Worm (Caenorhabditis elegans) whole organism, late embryonic: ENCODE results near the gene eat-20.

Source experiments
- C38D4.7 ChIP-seq: fragments of 200-800 bp; sonication (Bioruptor generic); optimal IDR thresholded peaks from 2 replicates; lab custom pipeline; 2018; ENCODE audit warnings: mild to moderate bottlenecking, missing genetic modification characterization, moderate library complexity, missing compliant biosample characterization
- F13H6.1 ChIP-seq: sonication (generic microtip); optimal IDR thresholded peaks from 2 replicates; lab custom pipeline; 2016; ENCODE audit warnings: missing genetic modification characterization, missing compliant biosample characterization
- K02D7.2 ChIP-seq: sonication (generic microtip); optimal IDR thresholded peaks from 2 replicates; lab custom pipeline; 2017; ENCODE audit warnings: mild to moderate bottlenecking, missing genetic modification characterization, missing compliant biosample characterization
- Y22D7AL.16 ChIP-seq: sonication (generic microtip); optimal IDR thresholded peaks from 2 replicates; lab custom pipeline; 2016; ENCODE audit warnings: missing genetic modification characterization, missing compliant biosample characterization
- ama-1 ChIP-seq: fragments of 150-350 bp; optimal IDR thresholded peaks from 2 replicates; lab custom pipeline; 2014
- ceh-14 ChIP-seq: sonication (generic microtip); optimal IDR thresholded peaks from 2 replicates; lab custom pipeline; 2016; ENCODE audit warnings: missing genotype, missing genetic modification characterization, missing compliant biosample characterization
- ceh-18 ChIP-seq: sonication (generic microtip); optimal IDR thresholded peaks from 2 replicates; lab custom pipeline; 2016; ENCODE audit warnings: missing genetic modification characterization, missing compliant biosample characterization
- ceh-19 ChIP-seq: fragments of 200-800 bp; sonication (Bioruptor generic); optimal IDR thresholded peaks from 2 replicates; lab custom pipeline; 2018; ENCODE audit warnings: mild to moderate bottlenecking, missing genetic modification characterization, missing compliant biosample characterization
- ceh-24 ChIP-seq: sonication (generic microtip); optimal IDR thresholded peaks from 2 replicates; lab custom pipeline; 2016; ENCODE audit warnings: mild to moderate bottlenecking, missing genetic modification characterization, missing compliant biosample characterization
- ceh-31 ChIP-seq: sonication (generic microtip); optimal IDR thresholded peaks from 2 replicates; lab custom pipeline; 2016; ENCODE audit warnings: missing genetic modification characterization, missing compliant biosample characterization
- ceh-34 ChIP-seq: sonication (generic microtip); optimal IDR thresholded peaks from 2 replicates; lab custom pipeline; 2016; ENCODE audit warnings: mild to moderate bottlenecking, missing genetic modification characterization, missing compliant biosample characterization
- ceh-48 ChIP-seq: sonication (generic microtip); optimal IDR thresholded peaks from 2 replicates; lab custom pipeline; 2016; ENCODE audit warnings: missing genetic modification characterization, inconsistent platforms, missing compliant biosample characterization
- ceh-6 ChIP-seq: fragments of 200-800 bp; sonication (Bioruptor generic); optimal IDR thresholded peaks from 2 replicates; lab custom pipeline; 2018; ENCODE audit warnings: mild to moderate bottlenecking, missing genetic modification characterization, missing compliant biosample characterization
- che-1 ChIP-seq: sonication (generic microtip); optimal IDR thresholded peaks from 2 replicates; lab custom pipeline; 2016; ENCODE audit warnings: mild to moderate bottlenecking, missing genetic modification characterization, missing compliant biosample characterization
- elt-2 ChIP-seq: sonication (generic microtip); optimal IDR thresholded peaks from 2 replicates; lab custom pipeline; 2016; ENCODE audit warnings: missing genetic modification reagents, missing genetic modification characterization, missing compliant biosample characterization
- fax-1 ChIP-seq: sonication (generic microtip); optimal IDR thresholded peaks from 2 replicates; lab custom pipeline; 2016; ENCODE audit warnings: missing genotype, missing genetic modification characterization, missing compliant biosample characterization
- fkh-10 ChIP-seq: fragments of 150-350 bp; optimal IDR thresholded peaks from 2 replicates; lab custom pipeline; 2014; ENCODE audit warnings: missing biosample characterization, missing genetic modification reagents, missing genetic modification characterization
- hlh-15 ChIP-seq: sonication (generic microtip); optimal IDR thresholded peaks from 2 replicates; lab custom pipeline; 2016; ENCODE audit warnings: missing genetic modification characterization, missing compliant biosample characterization
- hlh-30 ChIP-seq: sonication (generic microtip); optimal IDR thresholded peaks from 2 replicates; lab custom pipeline; 2017; ENCODE audit warnings: antibody characterized with exemption, missing genetic modification characterization, missing compliant biosample characterization; ENCODE audit not compliant: insufficient read depth
- lim-6 ChIP-seq: sonication (generic microtip); optimal IDR thresholded peaks from 2 replicates; lab custom pipeline; 2016; ENCODE audit warnings: missing genetic modification characterization, missing compliant biosample characterization
- nhr-232 ChIP-seq: sonication (generic microtip); optimal IDR thresholded peaks from 2 replicates; lab custom pipeline; 2016; ENCODE audit warnings: missing genetic modification characterization, missing compliant biosample characterization
- npax-4 ChIP-seq: sonication (generic microtip); optimal IDR thresholded peaks from 2 replicates; lab custom pipeline; 2016; ENCODE audit warnings: missing genetic modification characterization, missing compliant biosample characterization
- pag-3 ChIP-seq: sonication (generic microtip); optimal IDR thresholded peaks from 2 replicates; lab custom pipeline; 2016; ENCODE audit warnings: missing compliant biosample characterization, missing genetic modification characterization, borderline replicate concordance
- pax-1 ChIP-seq: fragments of 150-350 bp; optimal IDR thresholded peaks from 2 replicates; lab custom pipeline; 2014; ENCODE audit warnings: missing biosample characterization, missing genetic modification characterization
- pros-1 ChIP-seq: fragments of 150-350 bp; optimal IDR thresholded peaks from 2 replicates; lab custom pipeline; 2014; ENCODE audit warnings: missing biosample characterization, missing genetic modification reagents, missing genetic modification characterization
- rnt-1 ChIP-seq: sonication (generic microtip); optimal IDR thresholded peaks from 2 replicates; lab custom pipeline; 2016; ENCODE audit warnings: missing genetic modification characterization, missing compliant biosample characterization
- sox-4 ChIP-seq: sonication (generic microtip); optimal IDR thresholded peaks from 2 replicates; lab custom pipeline; 2017; ENCODE audit warnings: mild to moderate bottlenecking, missing genetic modification characterization, inconsistent platforms, missing compliant biosample characterization
- tbx-2 ChIP-seq: sonication (generic microtip); optimal IDR thresholded peaks from 2 replicates; lab custom pipeline; 2016; ENCODE audit warnings: missing genetic modification characterization, missing compliant biosample characterization
- ttx-3 ChIP-seq: sonication (generic microtip); optimal IDR thresholded peaks from 2 replicates; lab custom pipeline; 2016; ENCODE audit warnings: missing genetic modification reagents, missing genetic modification characterization, missing compliant biosample characterization
- unc-3 ChIP-seq, 2 experiments: fragments of 200-800 bp in 1 of 2; sonication (Bioruptor generic) in 1 of 2; sonication (generic microtip) in 1 of 2; conservative IDR thresholded peaks in 1 of 2; optimal IDR thresholded peaks in 1 of 2; 2 replicates each; pipeline versions ENCODE4 v1.3.6 to Lab custom; 2016 to 2022; ENCODE audit warnings: missing compliant biosample characterization in 2 of 2, missing genetic modification characterization in 2 of 2, missing genetic modification reagents in 1 of 2
- unc-42 ChIP-seq: sonication (generic microtip); optimal IDR thresholded peaks from 2 replicates; lab custom pipeline; 2016; ENCODE audit warnings: missing genotype, missing genetic modification characterization, missing compliant biosample characterization
- unc-55 ChIP-seq: sonication (generic microtip); optimal IDR thresholded peaks from 2 replicates; lab custom pipeline; 2017; ENCODE audit warnings: missing biosample characterization, missing genetic modification reagents, missing genetic modification characterization

The eat-20 gene

DNA sequence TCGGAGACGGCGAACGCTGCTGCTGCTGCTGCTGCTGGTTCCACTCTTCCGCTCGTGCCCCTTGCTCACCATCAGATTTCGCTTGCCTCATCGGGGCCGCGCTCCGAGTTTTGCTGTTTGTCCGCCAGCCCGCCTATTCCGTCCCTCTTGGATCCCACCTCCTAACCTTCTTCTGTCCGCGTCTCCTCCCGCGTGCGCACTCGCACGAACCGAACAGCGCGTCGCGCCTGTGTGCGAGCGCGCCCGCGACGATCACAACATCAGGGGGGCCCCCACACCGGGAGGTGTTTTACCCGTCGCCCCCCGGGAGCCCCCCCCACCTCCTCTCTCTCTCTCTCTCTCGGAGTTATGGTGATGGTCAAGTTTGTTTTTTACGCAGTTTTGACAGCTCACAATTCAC, 6.0 kb downstream of the eat-20 start:
- no peak for TF ChIP-seq K02D7.2 (tag; lab: Kevin White, UChicago)
- peak; percentile 19 for TF ChIP-seq sox-4 (tag; lab: Kevin White, UChicago)

ce11 chrX:15528472-15528871, 18.7 kb downstream of the eat-20 start:
- TF ChIP-seq hlh-15 (tag; lab: Kevin White, UChicago) (no peak), pros-1 (no peak), rnt-1 (tag; lab: Kevin White, UChicago) (no peak), nhr-232 (tag; lab: Kevin White, UChicago) (no peak), che-1 (tag; lab: Kevin White, UChicago) (no peak), fkh-10 (no peak), pax-1 (tag; lab: Kevin White, UChicago) (no peak), F13H6.1 (tag; lab: Kevin White, UChicago) (no peak), ceh-48 (tag; lab: Kevin White, UChicago) (no peak)

DNA sequence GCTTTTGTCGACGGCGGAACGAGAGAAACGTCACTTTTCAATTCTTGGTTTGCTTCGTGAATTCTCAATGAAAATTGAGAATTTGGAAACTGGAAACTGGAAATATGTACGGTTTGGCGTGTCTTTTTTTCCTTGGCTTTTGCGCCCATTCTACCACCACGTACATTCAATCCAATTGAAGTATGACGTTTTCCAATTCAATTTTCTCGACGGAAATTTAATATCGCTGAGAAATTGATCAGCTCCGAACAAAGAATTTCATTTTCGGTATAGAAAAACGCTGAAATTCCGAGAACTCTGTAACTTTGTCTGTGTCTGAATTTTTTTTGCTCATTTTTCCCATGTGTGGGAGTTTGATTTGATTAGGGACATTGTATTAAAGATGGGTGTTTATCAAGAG, 23.4 kb downstream of the eat-20 start:
- no peak for TF ChIP-seq ama-1
- peak; percentile 56 for TF ChIP-seq unc-42 (tag; lab: Kevin White, UChicago)
- TF ChIP-seq hlh-15 (tag; lab: Kevin White, UChicago) = no peak
- TF ChIP-seq ttx-3 (tag; lab: Kevin White, UChicago) = no peak
- TF ChIP-seq sox-4 (tag; lab: Kevin White, UChicago) = no peak

- TF ChIP-seq tbx-2 (tag; lab: Kevin White, UChicago) = peak; percentile 54
- TF ChIP-seq ceh-24 (tag; lab: Kevin White, UChicago) = no peak
- TF ChIP-seq ceh-14 (tag; lab: Kevin White, UChicago) = peak; percentile 55
- peak; percentile 66 for TF ChIP-seq hlh-30 (tag; lab: Kevin White, UChicago)
- TF ChIP-seq unc-42 (tag; lab: Kevin White, UChicago) = peak; percentile 93
- peak; percentile 41 for TF ChIP-seq ceh-19
- TF ChIP-seq npax-4 = no peak
- TF ChIP-seq unc-55 (GFP tag; lab: Kevin White, UChicago) = peak; percentile 27
- TF ChIP-seq ceh-6 (GFP tag; lab: Kevin White, UChicago) = peak; percentile 19
- peak; percentile 59 for TF ChIP-seq ceh-34 (tag; lab: Kevin White, UChicago)
- peak; percentile 67 for TF ChIP-seq ceh-31 (tag; lab: Kevin White, UChicago)
- no peak for TF ChIP-seq rnt-1 (tag; lab: Kevin White, UChicago)
- no peak for TF ChIP-seq unc-3 (GFP tag; conservative IDR thresholded peaks at IDR 0.05; lab: Robert Waterston, UW)
- TF ChIP-seq unc-3 (tag; optimal IDR thresholded peaks at IDR 0.05; lab: Kevin White, UChicago) = peak; percentile 12
- TF ChIP-seq pag-3 = no peak
- no peak for TF ChIP-seq C38D4.7 (GFP tag; lab: Kevin White, UChicago)
- no peak for TF ChIP-seq lim-6 (tag; lab: Kevin White, UChicago)
- peak; percentile 59 for TF ChIP-seq ceh-18 (tag; lab: Kevin White, UChicago)
Observed at ce11 chrX:15535190-15535636, 25.4 kb downstream of the eat-20 start.

- TF ChIP-seq elt-2 (peak; percentile 20), pag-3 (no peak)
Observed at ce11 chrX:15536017-15536416, 26.2 kb downstream of the eat-20 start.

ce11 chrX:15537362-15537761, 27.6 kb downstream of the eat-20 start, which contains the start of the genes olrn-1 and C02C6.14:
olrn-1 (plus strand) TSS chrX:15537662.
C02C6.14 (plus strand) TSS chrX:15537665.
- TF ChIP-seq ceh-24 (tag; lab: Kevin White, UChicago) (no peak), hlh-30 (tag; lab: Kevin White, UChicago) (no peak), Y22D7AL.16 (tag; lab: Kevin White, UChicago) (no peak), ceh-48 (tag; lab: Kevin White, UChicago) (no peak), K02D7.2 (tag; lab: Kevin White, UChicago) (no peak), fax-1 (tag; lab: Kevin White, UChicago) (no peak)
